Worm (Caenorhabditis elegans) whole organism, mixed stage, embryonic: ENCODE measurements around the gene F44D12.16.

Experiments
- M03D4.4 ChIP-seq: sonication (generic microtip); optimal IDR thresholded peaks from 2 replicates; lab custom pipeline; 2017; ENCODE audit warnings: mild to moderate bottlenecking, missing genetic modification characterization, missing compliant biosample characterization
- bed-3 ChIP-seq: fragments of 200-800 bp; sonication (Bioruptor generic); optimal IDR thresholded peaks from 3 replicates; lab custom pipeline; 2018; ENCODE audit warnings: mild to moderate bottlenecking, missing genetic modification characterization, moderate library complexity, missing compliant biosample characterization
- blmp-1 ChIP-seq: fragments of 150-350 bp; optimal IDR thresholded peaks from 2 replicates; lab custom pipeline; 2014; ENCODE audit warnings: missing biosample characterization, missing genetic modification characterization
- ceh-39 ChIP-seq: fragments of 150-350 bp; optimal IDR thresholded peaks from 2 replicates; lab custom pipeline; 2014; ENCODE audit warnings: missing biosample characterization, missing genetic modification characterization
- ceh-83 ChIP-seq: fragments of 200-800 bp; sonication (Bioruptor generic); optimal IDR thresholded peaks from 2 replicates; lab custom pipeline; 2018; ENCODE audit warnings: mild to moderate bottlenecking, missing genetic modification characterization, missing compliant biosample characterization
- ces-1 ChIP-seq: fragments of 150-350 bp; optimal IDR thresholded peaks from 2 replicates; lab custom pipeline; 2014; ENCODE audit warnings: missing biosample characterization, missing genetic modification reagents, missing genetic modification characterization
- cnd-1 ChIP-seq: fragments of 200-800 bp; sonication (Bioruptor generic); optimal IDR thresholded peaks from 2 replicates; lab custom pipeline; 2018; ENCODE audit warnings: mild to moderate bottlenecking, missing genetic modification characterization, missing compliant biosample characterization
- drap-1 ChIP-seq: fragments of 200-800 bp; sonication (Bioruptor generic); optimal IDR thresholded peaks from 3 replicates; lab custom pipeline; 2018; ENCODE audit warnings: mild to moderate bottlenecking, missing genetic modification characterization, missing compliant biosample characterization
- elt-1 ChIP-seq: sonication (generic microtip); optimal IDR thresholded peaks from 2 replicates; lab custom pipeline; 2017; ENCODE audit warnings: missing genetic modification characterization, mild to moderate bottlenecking, missing compliant biosample characterization, antibody characterized with exemption, moderate library complexity, borderline replicate concordance; ENCODE audit not compliant: insufficient read depth
- elt-3 ChIP-seq: fragments of 150-350 bp; optimal IDR thresholded peaks from 2 replicates; lab custom pipeline; 2014; ENCODE audit warnings: missing biosample characterization, missing genetic modification characterization
- flh-1 ChIP-seq: fragments of 200-800 bp; sonication (Bioruptor generic); optimal IDR thresholded peaks from 2 replicates; lab custom pipeline; 2018; ENCODE audit warnings: mild to moderate bottlenecking, missing genetic modification characterization, moderate library complexity, missing compliant biosample characterization
- hlh-1 ChIP-seq: fragments of 150-350 bp; optimal IDR thresholded peaks from 2 replicates; lab custom pipeline; 2014; ENCODE audit warnings: missing biosample characterization, missing genetic modification reagents, missing genetic modification characterization
- lin-13 ChIP-seq: fragments of 150-350 bp; optimal IDR thresholded peaks from 2 replicates; lab custom pipeline; 2014; ENCODE audit warnings: missing biosample characterization, missing genetic modification characterization
- lin-32 ChIP-seq: fragments of 200-800 bp; sonication (Bioruptor generic); optimal IDR thresholded peaks from 2 replicates; lab custom pipeline; 2018; ENCODE audit warnings: mild to moderate bottlenecking, missing genetic modification characterization, missing compliant biosample characterization
- lsy-2 ChIP-seq: fragments of 150-350 bp; optimal IDR thresholded peaks from 2 replicates; lab custom pipeline; 2014; ENCODE audit warnings: missing biosample characterization, missing genetic modification characterization
- mab-5 ChIP-seq: fragments of 150-350 bp; optimal IDR thresholded peaks from 2 replicates; lab custom pipeline; 2014; ENCODE audit warnings: missing biosample characterization, missing genetic modification characterization
- mls-2 ChIP-seq: sonication (generic microtip); optimal IDR thresholded peaks from 2 replicates; lab custom pipeline; 2016; ENCODE audit warnings: mild to moderate bottlenecking, missing genetic modification characterization, moderate library complexity, missing compliant biosample characterization
- nhr-12 ChIP-seq: fragments of 150-350 bp; optimal IDR thresholded peaks from 2 replicates; lab custom pipeline; 2014; ENCODE audit warnings: missing biosample characterization, missing genetic modification characterization
- nhr-2 ChIP-seq: fragments of 150-350 bp; optimal IDR thresholded peaks from 2 replicates; lab custom pipeline; 2014; ENCODE audit warnings: missing biosample characterization, missing genetic modification characterization
- nhr-28 ChIP-seq: fragments of 150-350 bp; optimal IDR thresholded peaks from 2 replicates; lab custom pipeline; 2014; ENCODE audit warnings: missing biosample characterization, missing genetic modification characterization
- nhr-76 ChIP-seq: sonication (generic microtip); optimal IDR thresholded peaks from 2 replicates; lab custom pipeline; 2017; ENCODE audit warnings: missing biosample characterization, missing genetic modification characterization
- pha-4 ChIP-seq: fragments of 150-350 bp; optimal IDR thresholded peaks from 2 replicates; lab custom pipeline; 2018; ENCODE audit warnings: missing biosample characterization, missing genetic modification reagents, missing genetic modification characterization
- sem-2 ChIP-seq: fragments of 200-800 bp; sonication (Bioruptor generic); optimal IDR thresholded peaks from 2 replicates; lab custom pipeline; 2018; ENCODE audit warnings: mild to moderate bottlenecking, missing genetic modification characterization, missing compliant biosample characterization
- snpc-4 ChIP-seq: fragments of 150-350 bp; optimal IDR thresholded peaks from 2 replicates; lab custom pipeline; 2014; ENCODE audit warnings: missing biosample characterization, missing genetic modification characterization
- sptf-1 ChIP-seq: sonication (generic microtip); optimal IDR thresholded peaks from 2 replicates; lab custom pipeline; 2017; ENCODE audit warnings: mild to moderate bottlenecking, missing genetic modification characterization, moderate library complexity, missing compliant biosample characterization
- tbx-8 ChIP-seq: fragments of 200-800 bp; sonication (Bioruptor generic); optimal IDR thresholded peaks from 2 replicates; lab custom pipeline; 2018; ENCODE audit warnings: mild to moderate bottlenecking, missing genetic modification characterization, moderate library complexity, missing compliant biosample characterization
- unc-120 ChIP-seq: sonication (generic microtip); optimal IDR thresholded peaks from 2 replicates; lab custom pipeline; 2017; ENCODE audit warnings: missing genetic modification characterization, missing compliant biosample characterization; ENCODE audit not compliant: poor library complexity, severe bottlenecking
- unc-62 ChIP-seq: fragments of 150-350 bp; optimal IDR thresholded peaks from 2 replicates; lab custom pipeline; 2014; ENCODE audit warnings: missing biosample characterization, missing genetic modification reagents, missing genetic modification characterization
- zip-8 ChIP-seq: fragments of 150-350 bp; optimal IDR thresholded peaks from 2 replicates; lab custom pipeline; 2014; ENCODE audit warnings: missing biosample characterization, missing genetic modification characterization
- ztf-11 ChIP-seq: fragments of 150-350 bp; optimal IDR thresholded peaks from 2 replicates; lab custom pipeline; 2014; ENCODE audit warnings: missing biosample characterization, missing genetic modification characterization

F44D12.16 gene

DNA sequence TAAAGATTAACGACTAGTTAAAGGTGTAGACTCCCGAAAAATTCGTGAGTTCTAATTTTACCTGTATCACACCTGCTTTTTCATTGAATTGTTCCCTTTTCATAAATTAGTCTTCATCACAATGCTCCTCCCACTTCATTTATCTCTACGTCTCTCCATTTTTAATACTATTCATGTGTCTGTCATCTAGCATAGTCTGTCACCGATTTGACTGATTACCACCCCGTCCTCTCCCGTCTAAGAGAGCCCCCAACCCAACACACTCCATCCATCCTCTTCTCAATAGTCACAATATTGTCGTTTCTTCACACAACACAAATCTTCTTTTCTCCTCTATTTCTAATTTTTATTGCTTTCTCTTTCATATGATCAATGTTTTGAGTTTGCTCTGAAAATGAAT lies 36.3 kb downstream of the F44D12.16 start:
- TF ChIP-seq nhr-2 (tag; lab: Kevin White, UChicago) (no peak), unc-62 (peak; percentile 98), hlh-1 (tag; lab: Kevin White, UChicago) (no peak)

DNA sequence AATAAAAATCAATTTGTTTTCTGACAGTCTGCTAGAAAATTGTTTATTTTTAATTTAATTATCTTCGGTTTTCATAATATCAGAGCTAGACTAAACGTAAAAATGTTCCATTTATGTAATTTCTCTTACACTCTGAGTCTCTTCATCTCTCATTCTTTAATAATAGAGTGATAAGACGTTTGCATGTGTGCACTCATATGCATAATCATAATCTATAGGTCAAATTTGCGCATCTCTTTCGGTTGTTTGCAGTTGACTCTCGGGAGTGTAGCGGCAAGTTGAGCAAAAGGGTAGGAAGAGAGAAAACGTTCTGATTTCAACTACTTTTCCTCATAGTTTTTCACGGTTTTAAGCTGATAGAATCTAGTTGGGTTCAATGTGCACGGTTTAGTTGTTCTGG lies 37.6 kb downstream of the F44D12.16 start:
- TF ChIP-seq nhr-76 (tag; lab: Kevin White, UChicago) (no peak), nhr-28 (tag; lab: Kevin White, UChicago) (no peak), snpc-4 (no peak), ceh-83 (GFP tag; lab: Kevin White, UChicago) (no peak), elt-1 (no peak), mab-5 (tag; lab: Kevin White, UChicago) (no peak), cnd-1 (tag; lab: Kevin White, UChicago) (no peak), drap-1 (GFP tag; lab: Kevin White, UChicago) (no peak), bed-3 (GFP tag; lab: Kevin White, UChicago) (no peak), lin-32 (GFP tag; lab: Kevin White, UChicago) (no peak), elt-3 (tag; lab: Kevin White, UChicago) (no peak), unc-62 (no peak), hlh-1 (tag; lab: Kevin White, UChicago) (no peak), blmp-1 (tag; lab: Kevin White, UChicago) (no peak), unc-120 (tag; lab: Kevin White, UChicago) (no peak), flh-1 (GFP tag; lab: Kevin White, UChicago) (no peak)

DNA sequence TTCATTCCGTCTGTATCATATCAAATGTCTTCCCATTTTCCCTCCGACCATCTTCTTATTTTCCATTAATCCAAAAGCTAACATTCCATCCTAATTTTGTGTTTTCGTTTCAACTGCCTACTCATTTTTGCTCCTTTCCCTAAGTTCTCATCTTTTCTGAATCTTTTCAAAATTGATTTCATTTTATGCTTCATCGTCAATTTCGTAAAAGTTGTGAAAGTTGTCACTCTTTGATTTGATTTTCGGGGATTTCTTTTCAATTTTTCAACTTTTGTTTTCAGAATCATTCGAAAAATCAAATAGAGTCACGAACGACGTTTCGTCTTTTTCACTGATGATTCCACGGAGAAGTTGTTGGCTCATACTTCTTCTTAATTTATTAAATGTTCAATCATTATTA lies 38.7 kb downstream of the F44D12.16 start, which contains the start of gene cwn-2:
Gene cwn-2, plus strand, starts transcription at position 276 of the 400 bp plus-strand sequence.
- no peak for TF ChIP-seq sem-2 (GFP tag; lab: Kevin White, UChicago)
- TF ChIP-seq lin-32 (GFP tag; lab: Kevin White, UChicago) = no peak
- TF ChIP-seq blmp-1 (tag; lab: Kevin White, UChicago) = no peak
- TF ChIP-seq elt-3 (tag; lab: Kevin White, UChicago) = no peak

DNA sequence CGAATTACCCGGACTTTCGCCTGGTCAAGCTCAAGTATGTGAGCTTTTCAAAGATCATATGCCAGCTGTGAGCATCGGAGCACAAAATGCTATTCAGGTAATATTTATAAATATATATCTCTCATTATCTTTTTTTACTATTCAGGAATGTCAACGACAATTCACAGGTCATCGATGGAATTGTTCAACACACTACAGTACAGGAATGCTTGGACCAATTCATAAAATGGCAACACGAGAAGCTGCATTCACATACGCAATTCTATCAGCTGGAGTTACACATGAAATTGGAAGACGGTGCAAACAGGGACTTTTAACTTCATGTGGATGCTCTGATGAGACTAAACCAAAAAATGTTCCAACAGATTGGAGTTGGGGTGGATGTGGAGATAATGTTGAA lies 39.4 kb downstream of the F44D12.16 start:
- TF ChIP-seq zip-8 (no peak), mls-2 (tag; lab: Kevin White, UChicago) (no peak), tbx-8 (GFP tag; lab: Kevin White, UChicago) (no peak), ceh-83 (GFP tag; lab: Kevin White, UChicago) (no peak), drap-1 (GFP tag; lab: Kevin White, UChicago) (no peak), lsy-2 (tag; lab: Kevin White, UChicago) (no peak), blmp-1 (tag; lab: Kevin White, UChicago) (no peak), unc-120 (tag; lab: Kevin White, UChicago) (no peak), pha-4 (tag; lab: Kevin White, UChicago) (no peak), flh-1 (GFP tag; lab: Kevin White, UChicago) (no peak), hlh-1 (tag; lab: Kevin White, UChicago) (no peak), sem-2 (GFP tag; lab: Kevin White, UChicago) (no peak), snpc-4 (no peak), lin-13 (tag; lab: Kevin White, UChicago) (no peak), unc-62 (no peak), ztf-11 (tag; lab: Kevin White, UChicago) (no peak), ceh-39 (no peak), M03D4.4 (tag; lab: Kevin White, UChicago) (no peak)

DNA sequence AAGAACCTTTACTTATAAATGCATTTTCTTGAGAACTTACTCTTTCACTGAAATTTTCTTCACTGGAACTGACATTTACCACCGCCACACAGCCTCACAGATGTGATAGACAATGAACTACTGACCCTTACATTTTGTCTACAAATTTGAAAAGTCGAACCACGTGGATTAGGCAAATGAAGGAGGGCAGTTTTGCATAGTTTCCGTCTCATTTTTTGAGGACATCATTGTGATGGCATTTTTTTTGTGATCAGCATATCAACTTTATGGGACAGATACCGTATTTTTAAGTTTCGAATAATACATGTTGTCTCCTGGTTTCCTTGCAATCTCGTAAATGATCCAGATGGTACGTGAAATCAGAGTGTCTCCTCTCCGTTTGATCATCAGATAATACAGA lies 43.6 kb downstream of the F44D12.16 start, which contains the start of gene W01B6.3:
Gene W01B6.3, minus strand, starts transcription at position 101 of the 400 bp plus-strand sequence.
- TF ChIP-seq zip-8 (no peak), ceh-83 (GFP tag; lab: Kevin White, UChicago) (no peak), lin-32 (GFP tag; lab: Kevin White, UChicago) (no peak), elt-3 (tag; lab: Kevin White, UChicago) (no peak), unc-120 (tag; lab: Kevin White, UChicago) (no peak), cnd-1 (tag; lab: Kevin White, UChicago) (no peak), hlh-1 (tag; lab: Kevin White, UChicago) (no peak), nhr-12 (tag; lab: Kevin White, UChicago) (no peak), drap-1 (GFP tag; lab: Kevin White, UChicago) (no peak), nhr-28 (tag; lab: Kevin White, UChicago) (no peak), sptf-1 (tag; lab: Kevin White, UChicago) (no peak), lin-13 (tag; lab: Kevin White, UChicago) (no peak), ceh-39 (no peak), unc-62 (no peak), sem-2 (GFP tag; lab: Kevin White, UChicago) (no peak), tbx-8 (GFP tag; lab: Kevin White, UChicago) (no peak), ces-1 (GFP tag; lab: Kevin White, UChicago) (no peak), ztf-11 (tag; lab: Kevin White, UChicago) (no peak)
